Fruit fly (Drosophila melanogaster) whole organism, prepupa: Measurements from ENCODE around the gene CG15602.

Experiments
- CG10631 ChIP-seq: fragments of 200-800 bp; sonication (Bioruptor generic); optimal IDR thresholded peaks from 2 replicates; lab custom pipeline; 2016; ENCODE audit warnings: missing biosample characterization, missing genetic modification characterization
- CG10669 ChIP-seq: fragments of 200-800 bp; sonication (Bioruptor generic); optimal IDR thresholded peaks from 3 replicates; lab custom pipeline; 2018; ENCODE audit warnings: missing biosample characterization, mild to moderate bottlenecking, missing genetic modification characterization, moderate library complexity
- CG11294 ChIP-seq: fragments of 200-800 bp; sonication (Bioruptor generic); IDR thresholded peaks from 2 replicates; pipeline ENCODE4 v1.3.6; 2022; ENCODE audit warnings: missing biosample characterization, missing genetic modification characterization
- CG15336 ChIP-seq: fragments of 200-800 bp; sonication (Bioruptor generic); IDR thresholded peaks from 2 replicates; pipeline ENCODE4 v1.3.6; 2022; ENCODE audit warnings: missing biosample characterization, missing genetic modification characterization
- CG16779 ChIP-seq: fragments of 200-800 bp; sonication (Bioruptor generic); optimal IDR thresholded peaks from 3 replicates; lab custom pipeline; 2017; ENCODE audit warnings: missing biosample characterization, mild to moderate bottlenecking, missing genetic modification characterization
- CG31627 ChIP-seq: fragments of 200-800 bp; sonication (Bioruptor generic); optimal IDR thresholded peaks from 3 replicates; lab custom pipeline; 2016; ENCODE audit warnings: missing biosample characterization, missing genetic modification characterization
- CG32006 ChIP-seq: fragments of 200-800 bp; sonication (Bioruptor generic); optimal IDR thresholded peaks from 3 replicates; lab custom pipeline; 2017; ENCODE audit warnings: missing biosample characterization, mild to moderate bottlenecking, missing genetic modification characterization
- CG4318 ChIP-seq: fragments of 200-800 bp; sonication (Bioruptor generic); optimal IDR thresholded peaks from 3 replicates; lab custom pipeline; 2017; ENCODE audit warnings: missing biosample characterization, mild to moderate bottlenecking, missing genetic modification characterization
- CG6792 ChIP-seq: fragments of 200-800 bp; sonication (Bioruptor generic); optimal IDR thresholded peaks from 3 replicates; lab custom pipeline; 2016; ENCODE audit warnings: missing biosample characterization, missing genetic modification characterization
- CG6854 ChIP-seq: fragments of 200-800 bp; sonication (Bioruptor generic); optimal IDR thresholded peaks from 2 replicates; lab custom pipeline; 2017; ENCODE audit warnings: missing biosample characterization, mild to moderate bottlenecking, missing genetic modification characterization
- CG8119 ChIP-seq: fragments of 200-800 bp; sonication (Bioruptor generic); IDR thresholded peaks from 3 replicates; pipeline ENCODE4 v1.3.6; 2022; ENCODE audit warnings: missing biosample characterization, missing genetic modification characterization
- CG8319 ChIP-seq: fragments of 200-800 bp; sonication (Bioruptor generic); optimal IDR thresholded peaks from 3 replicates; lab custom pipeline; 2016; ENCODE audit warnings: missing biosample characterization, missing genetic modification characterization
- Eip75B ChIP-seq: fragments of 200-800 bp; sonication (Bioruptor generic); optimal IDR thresholded peaks from 3 replicates; lab custom pipeline; 2016; ENCODE audit warnings: missing biosample characterization, missing genetic modification characterization
- Eip78C ChIP-seq: fragments of 200-800 bp; sonication (Bioruptor generic); peaks from one replicate; lab custom pipeline; 2016; ENCODE audit warnings: missing biosample characterization, missing genetic modification characterization
- Eip93F ChIP-seq: fragments of 200-800 bp; sonication (Bioruptor generic); optimal IDR thresholded peaks from 2 replicates; lab custom pipeline; 2016; ENCODE audit warnings: missing biosample characterization, mild to moderate bottlenecking, missing genetic modification characterization
- Ets96B ChIP-seq: fragments of 200-800 bp; optimal IDR thresholded peaks from 2 replicates; lab custom pipeline; 2019; ENCODE audit warnings: missing biosample characterization, mild to moderate bottlenecking, missing genetic modification characterization, moderate library complexity
- Gug ChIP-seq: fragments of 200-800 bp; sonication (Bioruptor generic); IDR thresholded peaks from 2 replicates; pipeline ENCODE4 v1.3.6; 2022; ENCODE audit warnings: missing biosample characterization, missing genetic modification characterization
- Hr39 ChIP-seq: fragments of 200-800 bp; sonication (Bioruptor generic); optimal IDR thresholded peaks from 2 replicates; lab custom pipeline; 2016; ENCODE audit warnings: missing biosample characterization, missing genetic modification characterization
- Hr4 ChIP-seq: fragments of 200-800 bp; sonication (Bioruptor generic); optimal IDR thresholded peaks from 3 replicates; lab custom pipeline; 2016; ENCODE audit warnings: missing biosample characterization, missing genetic modification characterization
- Lpt ChIP-seq: fragments of 200-800 bp; sonication (Bioruptor generic); optimal IDR thresholded peaks from 3 replicates; lab custom pipeline; 2016; ENCODE audit warnings: missing biosample characterization, missing genetic modification characterization
- OdsH ChIP-seq: fragments of 200-800 bp; sonication (Bioruptor generic); optimal IDR thresholded peaks from 3 replicates; lab custom pipeline; 2016; ENCODE audit warnings: missing biosample characterization, missing genetic modification characterization
- Smox ChIP-seq: fragments of 200-800 bp; sonication (Bioruptor generic); optimal IDR thresholded peaks from 3 replicates; lab custom pipeline; 2016; ENCODE audit warnings: missing biosample characterization, missing genetic modification characterization
- Sox102F ChIP-seq: fragments of 200-800 bp; sonication (Bioruptor generic); optimal IDR thresholded peaks from 2 replicates; lab custom pipeline; 2016; ENCODE audit warnings: missing biosample characterization, mild to moderate bottlenecking, missing genetic modification characterization
- Sox14 ChIP-seq: fragments of 200-800 bp; sonication (Bioruptor generic); optimal IDR thresholded peaks from 3 replicates; lab custom pipeline; 2016; ENCODE audit warnings: missing biosample characterization, missing genetic modification characterization
- Sox15 ChIP-seq: fragments of 200-800 bp; sonication (Bioruptor generic); optimal IDR thresholded peaks from 3 replicates; lab custom pipeline; 2016; ENCODE audit warnings: missing biosample characterization, missing genetic modification characterization
- achi ChIP-seq: fragments of 200-800 bp; sonication (Bioruptor generic); optimal IDR thresholded peaks from 3 replicates; lab custom pipeline; 2016; ENCODE audit warnings: missing biosample characterization, missing genetic modification characterization
- cyc ChIP-seq: fragments of 200-800 bp; sonication (Bioruptor generic); optimal IDR thresholded peaks from 3 replicates; lab custom pipeline; 2016; ENCODE audit warnings: missing biosample characterization, missing genetic modification characterization
- dac ChIP-seq: fragments of 200-800 bp; sonication (Bioruptor generic); optimal IDR thresholded peaks from 2 replicates; lab custom pipeline; 2017; ENCODE audit warnings: missing biosample characterization, mild to moderate bottlenecking, missing genetic modification characterization
- dsx ChIP-seq: fragments of 200-800 bp; optimal IDR thresholded peaks from 3 replicates; lab custom pipeline; 2019; ENCODE audit warnings: missing biosample characterization, mild to moderate bottlenecking, missing genetic modification characterization, moderate library complexity; ENCODE audit not compliant: poor library complexity, severe bottlenecking
- eg ChIP-seq: fragments of 200-800 bp; sonication (Bioruptor generic); IDR thresholded peaks from 3 replicates; pipeline ENCODE4 v1.3.6; 2022; ENCODE audit warnings: missing biosample characterization, missing genetic modification characterization
- esn ChIP-seq: fragments of 200-800 bp; sonication (Bioruptor generic); optimal IDR thresholded peaks from 2 replicates; lab custom pipeline; 2016; ENCODE audit warnings: missing biosample characterization, mild to moderate bottlenecking, missing genetic modification characterization, moderate library complexity
- fd59A ChIP-seq: fragments of 200-800 bp; sonication (Bioruptor generic); optimal IDR thresholded peaks from 2 replicates; lab custom pipeline; 2017; ENCODE audit warnings: missing biosample characterization, mild to moderate bottlenecking, missing genetic modification characterization, missing genetic modification reagents
- fd85E ChIP-seq: fragments of 200-800 bp; sonication (Bioruptor generic); optimal IDR thresholded peaks from 3 replicates; lab custom pipeline; 2016; ENCODE audit warnings: missing biosample characterization, missing genetic modification characterization
- fkh ChIP-seq: fragments of 200-800 bp; sonication (Bioruptor generic); optimal IDR thresholded peaks from 3 replicates; lab custom pipeline; 2017; ENCODE audit warnings: missing biosample characterization, mild to moderate bottlenecking, missing genetic modification characterization, moderate library complexity
- lz ChIP-seq: fragments of 200-800 bp; sonication (Bioruptor generic); optimal IDR thresholded peaks from 3 replicates; lab custom pipeline; 2016; ENCODE audit warnings: missing biosample characterization, missing genetic modification characterization
- net ChIP-seq: fragments of 200-800 bp; sonication (Bioruptor generic); optimal IDR thresholded peaks from 3 replicates; lab custom pipeline; 2016; ENCODE audit warnings: missing biosample characterization, missing genetic modification characterization
- pdm3 ChIP-seq: fragments of 200-800 bp; sonication (Bioruptor generic); optimal IDR thresholded peaks from 3 replicates; lab custom pipeline; 2016; ENCODE audit warnings: missing biosample characterization, missing genetic modification characterization
- salr ChIP-seq, 2 experiments: fragments of 200-800 bp; sonication (Bioruptor generic); optimal IDR thresholded peaks; 3 replicates each; lab custom pipeline; 2016 to 2018; ENCODE audit warnings: missing biosample characterization in 2 of 2, missing genetic modification characterization in 2 of 2, mild to moderate bottlenecking in 1 of 2
- topi ChIP-seq: fragments of 200-800 bp; sonication (Bioruptor generic); optimal IDR thresholded peaks from 3 replicates; lab custom pipeline; 2016; ENCODE audit warnings: missing biosample characterization, missing genetic modification characterization
- vri ChIP-seq: fragments of 200-800 bp; sonication (Bioruptor generic); optimal IDR thresholded peaks from 3 replicates; lab custom pipeline; 2016; ENCODE audit warnings: missing biosample characterization, mild to moderate bottlenecking, missing genetic modification characterization

Gene CG15602

dm6 chrX:15804790-15805189 is 5.6 kb downstream of the CG15602 start (continued):
- no peak for TF ChIP-seq CG31627 (GFP tag; lab: Kevin White, UChicago)
- no peak for TF ChIP-seq Eip93F
- no peak for TF ChIP-seq CG8319
- TF ChIP-seq pdm3 (GFP tag; lab: Kevin White, UChicago), result peak; percentile 23
- no peak for TF ChIP-seq Sox15 (GFP tag; lab: Kevin White, UChicago)
- no peak for TF ChIP-seq fd59A
- no peak for TF ChIP-seq Eip75B (GFP tag; lab: Kevin White, UChicago)

- TF ChIP-seq Eip75B (GFP tag; lab: Kevin White, UChicago), result no peak
- peak; percentile 67 for TF ChIP-seq fkh (GFP tag; lab: Kevin White, UChicago)
Measured at dm6 chrX:15805523-15805922, 6.3 kb downstream of the CG15602 start.

dm6 chrX:15807915-15808314 is 8.7 kb downstream of the CG15602 start:
- TF ChIP-seq net (GFP tag; lab: Kevin White, UChicago) (no peak), CG10669 (GFP tag; lab: Kevin White, UChicago) (no peak), fkh (GFP tag; lab: Kevin White, UChicago) (no peak), CG32006 (GFP tag; lab: Kevin White, UChicago) (no peak), Gug (GFP tag; lab: Robert Waterston, UW) (no peak), CG6792 (GFP tag; lab: Kevin White, UChicago) (no peak), Hr4 (GFP tag; lab: Kevin White, UChicago) (no peak), dac (GFP tag; lab: Kevin White, UChicago) (no peak), salr (GFP tag; optimal IDR thresholded peaks at IDR 0.05; lab: Kevin White, UChicago) (no peak), CG4318 (no peak)

dm6 chrX:15809255-15809654 is 10.0 kb downstream of the CG15602 start, which contains the start of gene CG8509:
CG8509 (plus strand) TSS chrX:15809555.
- no peak for TF ChIP-seq vri (GFP tag; lab: Kevin White, UChicago)
- TF ChIP-seq dsx (GFP tag; lab: Kevin White, UChicago), result no peak
- TF ChIP-seq CG4318, result no peak
- TF ChIP-seq CG6792 (GFP tag; lab: Kevin White, UChicago), result no peak
- TF ChIP-seq CG16779, result no peak
- no peak for TF ChIP-seq Hr39 (GFP tag; lab: Kevin White, UChicago)
- TF ChIP-seq CG6854 (GFP tag; lab: Kevin White, UChicago), result no peak

- no peak for TF ChIP-seq achi (GFP tag; lab: Kevin White, UChicago)
- no peak for TF ChIP-seq cyc (GFP tag; lab: Kevin White, UChicago)
- TF ChIP-seq Smox (GFP tag; lab: Kevin White, UChicago), result no peak
- no peak for TF ChIP-seq CG8319
- TF ChIP-seq net (GFP tag; lab: Kevin White, UChicago), result no peak
- TF ChIP-seq Sox102F (GFP tag; lab: Kevin White, UChicago), result peak; percentile 33
- peak; percentile 56 for TF ChIP-seq Lpt (GFP tag; lab: Kevin White, UChicago)
- TF ChIP-seq esn (GFP tag; lab: Kevin White, UChicago), result no peak
- no peak for TF ChIP-seq topi (GFP tag; lab: Kevin White, UChicago)
- TF ChIP-seq CG11294 (GFP tag; lab: Robert Waterston, UW), result no peak
- peak; percentile 61; the same call in 2 of the 3 replicates for TF ChIP-seq CG8119 (GFP tag; lab: Robert Waterston, UW)
- peak; percentile 65 for TF ChIP-seq Sox14 (GFP tag; lab: Kevin White, UChicago)
- TF ChIP-seq OdsH (GFP tag; lab: Kevin White, UChicago), result peak; percentile 3
- no peak for TF ChIP-seq Eip93F
- no peak for TF ChIP-seq Ets96B (tag; lab: Kevin White, UChicago)
- TF ChIP-seq Eip78C (GFP tag; lab: Kevin White, UChicago), result peak; percentile 65
- TF ChIP-seq Hr4 (GFP tag; lab: Kevin White, UChicago), result no peak
- no peak for TF ChIP-seq CG10669 (GFP tag; lab: Kevin White, UChicago)
- TF ChIP-seq vri (GFP tag; lab: Kevin White, UChicago), result peak; percentile 54
- no peak for TF ChIP-seq fd59A
- TF ChIP-seq fd85E (GFP tag; lab: Kevin White, UChicago), result peak; percentile 35
- peak; percentile 12 for TF ChIP-seq CG16779
- TF ChIP-seq Eip75B (GFP tag; lab: Kevin White, UChicago), result no peak
- no peak for TF ChIP-seq Hr39 (GFP tag; lab: Kevin White, UChicago)
- TF ChIP-seq CG10631 (GFP tag; lab: Kevin White, UChicago), result no peak
- TF ChIP-seq CG15336 (GFP tag; lab: Robert Waterston, UW), result peak; percentile 66; the same call in 1 of the 2 replicates
- TF ChIP-seq lz, result peak; percentile 12
- peak; percentile 48 for TF ChIP-seq eg (GFP tag; lab: Robert Waterston, UW)
Measured at dm6 chrX:15811666-15812614, 12.7 kb downstream of the CG15602 start.
